Fruit fly (Drosophila melanogaster) whole organism, prepupa: ENCODE data around the gene PGRP-SD.

Experiments
- Blimp-1 ChIP-seq: fragments of 200-800 bp; sonication (Bioruptor generic); optimal IDR thresholded peaks from 3 replicates; lab custom pipeline; 2017; ENCODE audit warnings: missing biosample characterization, missing genetic modification characterization, mild to moderate bottlenecking, moderate library complexity, missing genetic modification reagents
- CG10631 ChIP-seq: fragments of 200-800 bp; sonication (Bioruptor generic); optimal IDR thresholded peaks from 2 replicates; lab custom pipeline; 2016; ENCODE audit warnings: missing biosample characterization, missing genetic modification characterization
- CG11902 ChIP-seq: fragments of 200-800 bp; sonication (Bioruptor generic); optimal IDR thresholded peaks from 3 replicates; lab custom pipeline; 2016; ENCODE audit warnings: missing biosample characterization, missing genetic modification characterization
- CG16779 ChIP-seq: fragments of 200-800 bp; sonication (Bioruptor generic); optimal IDR thresholded peaks from 3 replicates; lab custom pipeline; 2017; ENCODE audit warnings: missing biosample characterization, mild to moderate bottlenecking, missing genetic modification characterization
- CG32006 ChIP-seq: fragments of 200-800 bp; sonication (Bioruptor generic); optimal IDR thresholded peaks from 3 replicates; lab custom pipeline; 2017; ENCODE audit warnings: missing biosample characterization, mild to moderate bottlenecking, missing genetic modification characterization

DNA sequence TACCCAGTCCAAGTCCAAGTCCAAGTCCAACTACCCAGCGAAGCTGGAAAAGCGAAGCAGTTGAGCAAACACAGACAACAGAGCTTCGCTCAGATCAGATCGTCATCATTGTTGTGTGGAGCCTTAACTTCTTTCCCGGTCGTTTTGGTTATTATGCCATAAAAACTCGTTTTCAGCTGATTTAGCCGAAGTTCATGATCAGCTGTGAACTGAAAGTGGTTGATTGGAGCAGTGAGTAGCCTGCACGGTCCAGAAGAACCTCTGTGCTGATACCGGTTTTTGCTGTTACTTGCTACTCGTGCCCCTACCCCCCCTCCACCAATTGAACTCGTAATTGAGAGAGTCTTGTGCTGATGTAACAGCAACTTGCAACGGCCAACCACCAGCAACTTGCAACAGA, 40.5 kb upstream of the PGRP-SD start:
- no peak for TF ChIP-seq CG11902 (GFP tag; lab: Kevin White, UChicago)
- no peak for TF ChIP-seq CG32006 (GFP tag; lab: Kevin White, UChicago)
- no peak for TF ChIP-seq CG10631 (GFP tag; lab: Kevin White, UChicago)
- peak; percentile 70 for TF ChIP-seq Blimp-1
- TF ChIP-seq CG16779 (tag; lab: Kevin White, UChicago), result no peak
